Worm (Caenorhabditis elegans): Measurements from ENCODE around the gene pinn-1.

DNA sequence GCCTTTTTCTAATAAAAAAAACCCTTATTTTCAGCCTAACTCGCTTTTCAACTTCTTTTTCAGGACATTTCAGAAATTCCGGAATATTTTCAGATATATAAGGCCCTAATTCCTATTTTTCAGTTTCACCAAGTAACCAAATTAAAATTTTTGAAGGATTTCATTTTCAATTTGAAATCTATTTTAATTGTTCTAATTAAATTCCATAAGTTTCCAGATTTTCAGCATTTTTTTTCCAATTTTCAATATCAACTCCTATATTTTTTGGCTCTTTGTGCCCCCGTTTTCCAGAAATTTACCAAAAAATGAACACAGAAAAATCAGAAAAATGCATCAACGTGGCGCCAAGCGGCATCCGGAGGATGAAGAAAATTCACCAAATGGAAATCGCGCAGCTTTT, 14.0 kb downstream of the pinn-1 start, which contains the start of gene Y110A2AL.1:
- no peak for TF ChIP-seq mxl-3 (GFP tag; optimal IDR thresholded peaks at IDR 0.05)
- TF ChIP-seq unc-39 (tag; optimal IDR thresholded peaks at IDR 0.05), result no peak
- no peak for TF ChIP-seq nhr-25 (tag; optimal IDR thresholded peaks at IDR 0.05; ENCODE audit: borderline replicate concordance, insufficient read depth)
- TF ChIP-seq mep-1 (tag; optimal IDR thresholded peaks at IDR 0.05), result no peak
- TF ChIP-seq ama-1 (optimal IDR thresholded peaks at IDR 0.05), result no peak
- TF ChIP-seq Y48G9A.11 (GFP tag; IDR thresholded peaks at IDR 0.05), result no peak
- no peak for TF ChIP-seq aly-2 (tag; optimal IDR thresholded peaks at IDR 0.05)
- no peak for TF ChIP-seq ceh-82 (tag; optimal IDR thresholded peaks at IDR 0.05)
- TF ChIP-seq dmd-9 (GFP tag; IDR thresholded peaks at IDR 0.05), result no peak

Data from whole organism, L4 larva.